Worm (Caenorhabditis elegans): ENCODE measurements around the gene B0336.13.

B0336.13 gene

ce11 chrIII:5683998-5684397, 9.8 kb upstream of the B0336.13 start, which contains the start of gene rcan-1:
TSS of gene rcan-1 (minus strand) at chrIII:5684098.
- no peak for TF ChIP-seq mab-5 (tag; optimal IDR thresholded peaks at IDR 0.05)
- no peak for TF ChIP-seq snpc-4 (tag; optimal IDR thresholded peaks at IDR 0.05)
- TF ChIP-seq zip-8 (tag; optimal IDR thresholded peaks at IDR 0.05) = no peak
- TF ChIP-seq ces-1 (GFP tag; optimal IDR thresholded peaks at IDR 0.05) = no peak
- TF ChIP-seq lin-13 (tag; optimal IDR thresholded peaks at IDR 0.05) = no peak
- TF ChIP-seq nhr-76 (tag; optimal IDR thresholded peaks at IDR 0.05) = no peak
- no peak for TF ChIP-seq ztf-11 (tag; optimal IDR thresholded peaks at IDR 0.05)

- TF ChIP-seq mls-2 (tag; optimal IDR thresholded peaks at IDR 0.05) (no peak), cnd-1 (tag; optimal IDR thresholded peaks at IDR 0.05) (no peak), sptf-1 (tag; optimal IDR thresholded peaks at IDR 0.05) (no peak), pha-4 (tag; optimal IDR thresholded peaks at IDR 0.05) (peak; percentile 75), lsy-2 (tag; optimal IDR thresholded peaks at IDR 0.05) (peak; percentile 33), elt-3 (tag; optimal IDR thresholded peaks at IDR 0.05) (no peak), ztf-11 (tag; optimal IDR thresholded peaks at IDR 0.05) (no peak), ces-1 (GFP tag; optimal IDR thresholded peaks at IDR 0.05) (peak; percentile 27)
Observed at ce11 chrIII:5688246-5688645, 5.6 kb upstream of the B0336.13 start.

DNA sequence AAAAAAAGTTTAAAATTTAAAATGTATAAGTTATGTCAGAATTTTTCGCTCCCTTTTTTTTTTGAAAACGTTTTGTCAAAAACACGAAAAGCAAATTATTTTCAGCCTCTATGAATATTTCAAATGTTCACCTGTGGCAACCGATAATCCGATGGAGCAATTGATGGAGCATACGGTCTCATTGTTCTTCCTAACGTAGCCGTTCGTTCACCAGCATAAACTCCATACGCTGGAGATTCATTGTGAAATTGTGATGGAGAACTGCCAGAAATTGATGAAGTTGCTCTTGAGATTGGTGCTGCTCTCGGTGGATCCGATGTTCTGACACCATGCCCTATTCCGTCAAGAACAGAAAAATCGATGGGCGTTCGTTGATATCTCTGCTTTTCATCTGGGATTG, 2.0 kb upstream of the B0336.13 start:
- TF ChIP-seq lin-13 (tag; optimal IDR thresholded peaks at IDR 0.05) (no peak), cnd-1 (tag; optimal IDR thresholded peaks at IDR 0.05) (no peak), pha-4 (tag; optimal IDR thresholded peaks at IDR 0.05) (no peak), lsy-2 (tag; optimal IDR thresholded peaks at IDR 0.05) (no peak), nhr-76 (tag; optimal IDR thresholded peaks at IDR 0.05) (no peak), bed-3 (GFP tag; optimal IDR thresholded peaks at IDR 0.05) (no peak), drap-1 (GFP tag; optimal IDR thresholded peaks at IDR 0.05) (no peak), mab-5 (tag; optimal IDR thresholded peaks at IDR 0.05) (no peak), ham-2 (GFP tag; optimal IDR thresholded peaks at IDR 0.05) (no peak), sptf-1 (tag; optimal IDR thresholded peaks at IDR 0.05) (no peak), M03D4.4 (tag; optimal IDR thresholded peaks at IDR 0.05) (no peak), tbx-8 (GFP tag; optimal IDR thresholded peaks at IDR 0.05) (no peak), nhr-12 (tag; optimal IDR thresholded peaks at IDR 0.05) (no peak), unc-39 (tag; optimal IDR thresholded peaks at IDR 0.05) (no peak), unc-120 (tag; optimal IDR thresholded peaks at IDR 0.05; ENCODE audit: poor library complexity, severe bottlenecking) (no peak), unc-62 (GFP tag; optimal IDR thresholded peaks at IDR 0.05) (no peak), nhr-2 (tag; optimal IDR thresholded peaks at IDR 0.05) (no peak)

DNA sequence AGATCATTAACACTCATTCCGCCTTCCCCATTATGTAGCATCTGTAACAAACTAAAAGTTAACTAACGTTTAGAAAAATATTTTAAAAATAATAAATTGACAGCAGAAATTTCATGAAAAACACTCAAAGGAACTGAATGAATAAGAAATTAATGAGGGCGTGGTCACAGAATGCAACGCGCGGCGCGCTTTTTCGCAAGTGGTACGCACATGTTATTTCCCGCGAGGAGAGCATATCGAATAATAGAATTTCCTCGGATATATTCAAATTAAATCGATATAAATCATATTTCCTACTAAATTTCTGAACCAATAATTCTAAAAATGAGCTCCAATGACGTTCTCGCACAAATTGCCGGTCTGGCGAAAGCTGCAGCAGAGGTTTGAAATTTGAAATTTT, 1.1 kb upstream of the B0336.13 start, which contains the start of the genes abi-1 and arle-14:
Gene abi-1 (minus strand): TSS at position 51 of the 400 bp plus-strand sequence.
Gene arle-14 (plus strand): TSS at position 217 of the 400 bp plus-strand sequence.
- no peak for TF ChIP-seq snpc-4 (tag; optimal IDR thresholded peaks at IDR 0.05)
- TF ChIP-seq ham-2 (GFP tag; optimal IDR thresholded peaks at IDR 0.05) = no peak
- no peak for TF ChIP-seq ztf-11 (tag; optimal IDR thresholded peaks at IDR 0.05)
- TF ChIP-seq nhr-237 (tag; optimal IDR thresholded peaks at IDR 0.05) = no peak
- TF ChIP-seq zip-8 (tag; optimal IDR thresholded peaks at IDR 0.05) = no peak
- TF ChIP-seq tbx-8 (GFP tag; optimal IDR thresholded peaks at IDR 0.05) = no peak
- no peak for TF ChIP-seq lin-32 (GFP tag; optimal IDR thresholded peaks at IDR 0.05)
- TF ChIP-seq sptf-1 (tag; optimal IDR thresholded peaks at IDR 0.05) = peak; percentile 19
- no peak for TF ChIP-seq pha-4 (tag; optimal IDR thresholded peaks at IDR 0.05)
- no peak for TF ChIP-seq nhr-76 (tag; optimal IDR thresholded peaks at IDR 0.05)
- no peak for TF ChIP-seq sem-2 (GFP tag; optimal IDR thresholded peaks at IDR 0.05)
- TF ChIP-seq nhr-12 (tag; optimal IDR thresholded peaks at IDR 0.05) = no peak
- no peak for TF ChIP-seq drap-1 (GFP tag; optimal IDR thresholded peaks at IDR 0.05)
- TF ChIP-seq bed-3 (GFP tag; optimal IDR thresholded peaks at IDR 0.05) = no peak
- no peak for TF ChIP-seq nhr-28 (tag; optimal IDR thresholded peaks at IDR 0.05)
- no peak for TF ChIP-seq nhr-2 (tag; optimal IDR thresholded peaks at IDR 0.05)
- peak; percentile 10 for TF ChIP-seq lsy-2 (tag; optimal IDR thresholded peaks at IDR 0.05)
- no peak for TF ChIP-seq unc-120 (tag; optimal IDR thresholded peaks at IDR 0.05; ENCODE audit: poor library complexity, severe bottlenecking)
- peak; percentile 76 for TF ChIP-seq ces-1 (GFP tag; optimal IDR thresholded peaks at IDR 0.05)
- TF ChIP-seq unc-39 (tag; optimal IDR thresholded peaks at IDR 0.05) = no peak
- TF ChIP-seq ceh-43 (GFP tag; optimal IDR thresholded peaks at IDR 0.05) = no peak
- TF ChIP-seq elt-1 (tag; optimal IDR thresholded peaks at IDR 0.05; ENCODE audit: borderline replicate concordance, insufficient read depth) = no peak
- no peak for TF ChIP-seq mls-2 (tag; optimal IDR thresholded peaks at IDR 0.05)
- TF ChIP-seq mab-5 (tag; optimal IDR thresholded peaks at IDR 0.05) = no peak
- no peak for TF ChIP-seq flh-1 (GFP tag; optimal IDR thresholded peaks at IDR 0.05)
- no peak for TF ChIP-seq ceh-39 (tag; optimal IDR thresholded peaks at IDR 0.05)
- no peak for TF ChIP-seq elt-3 (tag; optimal IDR thresholded peaks at IDR 0.05)
- no peak for TF ChIP-seq M03D4.4 (tag; optimal IDR thresholded peaks at IDR 0.05)
- no peak for TF ChIP-seq blmp-1 (tag; optimal IDR thresholded peaks at IDR 0.05)
- no peak for TF ChIP-seq lin-13 (tag; optimal IDR thresholded peaks at IDR 0.05)
- TF ChIP-seq mep-1 (tag; optimal IDR thresholded peaks at IDR 0.05) = peak; percentile 31
- no peak for TF ChIP-seq hlh-1 (tag; optimal IDR thresholded peaks at IDR 0.05)

All from whole organism, mixed stage, embryonic.